Worm (Caenorhabditis elegans) whole organism, L4 larva: Measurements from ENCODE around the gene sucg-1.

Experiments used
- F37D6.2 ChIP-seq: sonication (generic microtip); optimal IDR thresholded peaks from 2 replicates; lab custom pipeline; 2016; ENCODE audit warnings: mild to moderate bottlenecking, missing genetic modification characterization, missing compliant biosample characterization
- F44E2.7 ChIP-seq: fragments of 200-800 bp; sonication (Bioruptor generic); IDR thresholded peaks from 2 replicates; pipeline ENCODE4 v2.1.2; 2022; ENCODE audit warnings: missing genetic modification characterization, missing compliant biosample characterization
- R02D3.7 ChIP-seq: fragments of 150-350 bp; sonication (generic microtip); optimal IDR thresholded peaks from 3 replicates; lab custom pipeline; 2014; ENCODE audit warnings: missing biosample characterization, missing genetic modification characterization
- T20F7.1 ChIP-seq: fragments of 200-800 bp; sonication (Bioruptor generic); optimal IDR thresholded peaks from 2 replicates; lab custom pipeline; 2018; ENCODE audit warnings: mild to moderate bottlenecking, missing genetic modification characterization, missing compliant biosample characterization
- Y5F2A.4 ChIP-seq: fragments of 200-800 bp; sonication (Bioruptor generic); optimal IDR thresholded peaks from 2 replicates; lab custom pipeline; 2018; ENCODE audit warnings: mild to moderate bottlenecking, missing genetic modification characterization, missing compliant biosample characterization
- arid-1 ChIP-seq: fragments of 200-800 bp; sonication (Bioruptor generic); conservative IDR thresholded peaks from 2 replicates; pipeline ENCODE4 v1.3.6; 2022; ENCODE audit warnings: missing genetic modification reagents, missing genetic modification characterization, missing compliant biosample characterization
- attf-4 ChIP-seq: sonication (generic microtip); optimal IDR thresholded peaks from 3 replicates; lab custom pipeline; 2017; ENCODE audit warnings: missing biosample characterization, missing genetic modification characterization
- ceh-28 ChIP-seq: fragments of 150-350 bp; optimal IDR thresholded peaks from 2 replicates; lab custom pipeline; 2014; ENCODE audit warnings: missing biosample characterization, missing genetic modification reagents, missing genetic modification characterization
- ceh-32 ChIP-seq: sonication (generic microtip); optimal IDR thresholded peaks from 2 replicates; lab custom pipeline; 2016; ENCODE audit warnings: mild to moderate bottlenecking, missing genetic modification characterization, missing compliant biosample characterization; ENCODE audit not compliant: poor library complexity
- ceh-44 ChIP-seq: fragments of 200-800 bp; sonication (Bioruptor generic); IDR thresholded peaks from 2 replicates; pipeline ENCODE4 v1.3.6; 2022; ENCODE audit warnings: missing genetic modification reagents, missing genetic modification characterization, missing compliant biosample characterization
- ces-1 ChIP-seq: fragments of 150-350 bp; sonication (generic microtip); optimal IDR thresholded peaks from 4 replicates; lab custom pipeline; 2014; ENCODE audit warnings: missing biosample characterization, missing genetic modification reagents, missing genetic modification characterization
- daf-16 ChIP-seq, 3 experiments: sonication (generic microtip); optimal IDR thresholded peaks; 2 replicates each; lab custom pipeline; 2016 to 2017; ENCODE audit warnings: missing genetic modification characterization in 3 of 3, missing genetic modification reagents in 3 of 3, mild to moderate bottlenecking in 2 of 3, missing compliant biosample characterization in 2 of 3, missing biosample characterization in 1 of 3, moderate library complexity in 1 of 3
- dmd-6 ChIP-seq: fragments of 200-800 bp; sonication (Bioruptor generic); IDR thresholded peaks from 2 replicates; pipeline ENCODE4 v1.3.6; 2022; ENCODE audit warnings: missing genetic modification reagents, missing genetic modification characterization, missing compliant biosample characterization
- dmd-8 ChIP-seq: fragments of 200-800 bp; sonication (Bioruptor generic); IDR thresholded peaks from 2 replicates; pipeline ENCODE4 v1.3.6; 2022; ENCODE audit warnings: missing genetic modification characterization, missing compliant biosample characterization
- dve-1 ChIP-seq: sonication (generic microtip); optimal IDR thresholded peaks from 2 replicates; lab custom pipeline; 2017; ENCODE audit warnings: antibody characterized with exemption, mild to moderate bottlenecking, missing genetic modification characterization, missing compliant biosample characterization; ENCODE audit not compliant: insufficient read depth
- fos-1 ChIP-seq: fragments of 150-350 bp; optimal IDR thresholded peaks from 2 replicates; lab custom pipeline; 2014; ENCODE audit warnings: missing biosample characterization, missing genetic modification characterization
- hif-1 ChIP-seq, 2 experiments: sonication (generic microtip); optimal IDR thresholded peaks; 2 replicates each; lab custom pipeline; 2016 to 2017; ENCODE audit warnings: missing compliant biosample characterization in 2 of 2, missing genetic modification characterization in 2 of 2, missing genetic modification reagents in 2 of 2, missing genotype in 2 of 2, mild to moderate bottlenecking in 1 of 2
- hlh-11 ChIP-seq: fragments of 200-800 bp; sonication (Bioruptor generic); optimal IDR thresholded peaks from 2 replicates; lab custom pipeline; 2018; ENCODE audit warnings: mild to moderate bottlenecking, missing genetic modification characterization, missing compliant biosample characterization
- hmg-1.1 ChIP-seq: fragments of 200-800 bp; sonication (Bioruptor generic); IDR thresholded peaks from 2 replicates; pipeline ENCODE4 v1.3.6; 2022; ENCODE audit warnings: missing genetic modification reagents, missing genetic modification characterization, missing compliant biosample characterization
- lim-7 ChIP-seq: fragments of 200-800 bp; sonication (Bioruptor generic); IDR thresholded peaks from 2 replicates; pipeline ENCODE4 v1.3.6; 2022; ENCODE audit warnings: missing genetic modification characterization, missing compliant biosample characterization
- lin-1 ChIP-seq: fragments of 200-800 bp; sonication (Bioruptor generic); IDR thresholded peaks from 2 replicates; pipeline ENCODE4 v1.3.6; 2022; ENCODE audit warnings: missing genetic modification reagents, missing genetic modification characterization, missing compliant biosample characterization
- lin-13 ChIP-seq: fragments of 150-350 bp; optimal IDR thresholded peaks from 2 replicates; lab custom pipeline; 2014; ENCODE audit warnings: missing biosample characterization, missing genetic modification reagents, missing genetic modification characterization
- lin-38 ChIP-seq: fragments of 200-800 bp; sonication (Bioruptor generic); IDR thresholded peaks from 2 replicates; pipeline ENCODE4 v1.3.6; 2022; ENCODE audit warnings: missing genetic modification reagents, missing genetic modification characterization, missing compliant biosample characterization
- lsy-2 ChIP-seq, 2 experiments: fragments of 150-350 bp in 1 of 2; sonication (generic microtip) in 1 of 2; optimal IDR thresholded peaks; 2 replicates each; lab custom pipeline; 2014 to 2017; ENCODE audit warnings: missing biosample characterization in 2 of 2, missing genetic modification characterization in 2 of 2
- madf-5 ChIP-seq, 2 experiments: fragments of 200-800 bp; sonication (Bioruptor generic); IDR thresholded peaks; 2 replicates each; pipeline ENCODE4 v1.3.6; 2022; ENCODE audit warnings: missing compliant biosample characterization in 2 of 2, missing genetic modification characterization in 2 of 2
- madf-9 ChIP-seq: fragments of 200-800 bp; sonication (Bioruptor generic); conservative IDR thresholded peaks from 2 replicates; pipeline ENCODE4 v1.3.6; 2022; ENCODE audit warnings: missing genetic modification reagents, missing genetic modification characterization, missing compliant biosample characterization
- mdt-29 ChIP-seq: fragments of 200-800 bp; sonication (Bioruptor generic); IDR thresholded peaks from 2 replicates; pipeline ENCODE4 v1.3.6; 2022; ENCODE audit warnings: missing genetic modification reagents, missing genetic modification characterization, missing compliant biosample characterization
- mep-1 ChIP-seq: fragments of 150-350 bp; sonication (generic microtip); optimal IDR thresholded peaks from 3 replicates; lab custom pipeline; 2014; ENCODE audit warnings: missing biosample characterization, missing genetic modification characterization
- mes-2 ChIP-seq: sonication (generic microtip); optimal IDR thresholded peaks from 2 replicates; lab custom pipeline; 2016; ENCODE audit warnings: missing genotype, mild to moderate bottlenecking, missing genetic modification characterization, missing compliant biosample characterization; ENCODE audit not compliant: poor library complexity, severe bottlenecking
- mxl-3 ChIP-seq: fragments of 200-800 bp; sonication (Bioruptor generic); optimal IDR thresholded peaks from 2 replicates; lab custom pipeline; 2018; ENCODE audit warnings: mild to moderate bottlenecking, missing genetic modification characterization, missing compliant biosample characterization
- nhr-10 ChIP-seq: fragments of 150-350 bp; optimal IDR thresholded peaks from 2 replicates; lab custom pipeline; 2014; ENCODE audit warnings: missing biosample characterization, missing genetic modification characterization
- nhr-102 ChIP-seq: sonication (generic microtip); optimal IDR thresholded peaks from 2 replicates; lab custom pipeline; 2016; ENCODE audit warnings: mild to moderate bottlenecking, missing genetic modification characterization, moderate library complexity, missing compliant biosample characterization
- nhr-11 ChIP-seq: fragments of 150-350 bp; optimal IDR thresholded peaks from 2 replicates; lab custom pipeline; 2014; ENCODE audit warnings: missing biosample characterization, missing genetic modification characterization
- nhr-25 ChIP-seq: sonication (generic microtip); optimal IDR thresholded peaks from 2 replicates; lab custom pipeline; 2017; ENCODE audit warnings: missing genetic modification characterization, mild to moderate bottlenecking, missing compliant biosample characterization, antibody characterized with exemption, moderate library complexity, borderline replicate concordance; ENCODE audit not compliant: insufficient read depth
- nhr-48 ChIP-seq: sonication (generic microtip); optimal IDR thresholded peaks from 2 replicates; lab custom pipeline; 2016; ENCODE audit warnings: mild to moderate bottlenecking, missing genetic modification characterization, missing compliant biosample characterization
- nhr-6 ChIP-seq: fragments of 150-350 bp; optimal IDR thresholded peaks from 2 replicates; lab custom pipeline; 2014; ENCODE audit warnings: missing biosample characterization, missing genetic modification characterization
- nhr-77 ChIP-seq: fragments of 150-350 bp; optimal IDR thresholded peaks from 2 replicates; lab custom pipeline; 2014; ENCODE audit warnings: missing biosample characterization, missing genetic modification characterization
- pha-4 ChIP-seq, 2 experiments: fragments of 150-350 bp in 1 of 2; fragments of 200-800 bp in 1 of 2; sonication (Bioruptor generic) in 1 of 2; IDR thresholded peaks in 1 of 2; optimal IDR thresholded peaks in 1 of 2; 2 replicates each; pipeline versions ENCODE4 v1.3.6 to Lab custom; 2014 to 2022; ENCODE audit warnings: missing genetic modification characterization in 2 of 2, missing genetic modification reagents in 2 of 2, missing biosample characterization in 1 of 2, missing compliant biosample characterization in 1 of 2
- php-3 ChIP-seq: fragments of 200-800 bp; sonication (Bioruptor generic); IDR thresholded peaks from 2 replicates; pipeline ENCODE4 v1.3.6; 2022; ENCODE audit warnings: missing genetic modification reagents, missing genetic modification characterization, missing compliant biosample characterization
- pqm-1 ChIP-seq: sonication (generic microtip); optimal IDR thresholded peaks from 2 replicates; lab custom pipeline; 2017; ENCODE audit warnings: missing biosample characterization, missing genetic modification characterization
- saeg-2 ChIP-seq: fragments of 200-800 bp; sonication (Bioruptor generic); IDR thresholded peaks from 2 replicates; pipeline ENCODE4 v1.3.6; 2022; ENCODE audit warnings: missing genetic modification reagents, missing genetic modification characterization, missing compliant biosample characterization
- skn-1 ChIP-seq: fragments of 150-350 bp; optimal IDR thresholded peaks from 2 replicates; lab custom pipeline; 2014; ENCODE audit warnings: missing biosample characterization, missing genetic modification characterization
- spr-3 ChIP-seq: fragments of 200-800 bp; sonication (Bioruptor generic); optimal IDR thresholded peaks from 2 replicates; lab custom pipeline; 2018; ENCODE audit warnings: mild to moderate bottlenecking, missing genetic modification characterization, missing compliant biosample characterization
- unc-62 ChIP-seq, 3 experiments: fragments of 150-350 bp in 1 of 3; sonication (generic microtip); optimal IDR thresholded peaks in 2 of 3; peaks in 1 of 3; 1 replicate in 1 of 3; 2 replicates in 2 of 3; lab custom pipeline; 2014 to 2017; ENCODE audit warnings: missing biosample characterization in 3 of 3, missing genetic modification characterization in 3 of 3, missing genetic modification reagents in 3 of 3, missing genotype in 1 of 3
- vab-7 ChIP-seq: fragments of 200-800 bp; sonication (Bioruptor generic); IDR thresholded peaks from 2 replicates; pipeline ENCODE4 v1.3.6; 2022; ENCODE audit warnings: missing genetic modification reagents, missing genetic modification characterization, missing compliant biosample characterization
- zag-1 ChIP-seq: fragments of 150-350 bp; optimal IDR thresholded peaks from 2 replicates; lab custom pipeline; 2014; ENCODE audit warnings: missing biosample characterization, missing genetic modification characterization
- zfp-2 ChIP-seq: sonication (generic microtip); optimal IDR thresholded peaks from 2 replicates; lab custom pipeline; 2016; ENCODE audit warnings: mild to moderate bottlenecking, missing genetic modification characterization, missing compliant biosample characterization
- zip-11 ChIP-seq: fragments of 200-800 bp; sonication (Bioruptor generic); IDR thresholded peaks from 2 replicates; pipeline ENCODE4 v1.3.6; 2022; ENCODE audit warnings: missing genetic modification characterization, missing compliant biosample characterization
- ztf-7 ChIP-seq: fragments of 150-350 bp; optimal IDR thresholded peaks from 2 replicates; lab custom pipeline; 2014; ENCODE audit warnings: missing biosample characterization, missing genetic modification characterization

The sucg-1 gene

ce11 chrIV:7710824-7711223 lies 17.9 kb upstream of the sucg-1 start, which contains the start of gene nhr-8:
nhr-8 (plus strand) TSS chrIV:7710983.
- TF ChIP-seq unc-62 (GFP tag; optimal IDR thresholded peaks at IDR 0.05 in 1 of 2; lab: Kevin White, UChicago) = no peak
- no peak for TF ChIP-seq unc-62 (tag; optimal IDR thresholded peaks at IDR 0.05; lab: Kevin White, UChicago)
- TF ChIP-seq lsy-2 (tag; optimal IDR thresholded peaks at IDR 0.05; lab: Kevin White, UChicago) = peak in 1 of 2 experiments; percentile 29
- peak; percentile 92 for TF ChIP-seq dmd-6
- TF ChIP-seq Y5F2A.4 (GFP tag; lab: Kevin White, UChicago) = no peak
- TF ChIP-seq F37D6.2 (tag; lab: Kevin White, UChicago) = no peak
- TF ChIP-seq nhr-10 (tag; lab: Kevin White, UChicago) = no peak
- TF ChIP-seq dmd-8 (GFP tag; lab: Robert Waterston, UW) = no peak
- no peak for TF ChIP-seq zfp-2 (tag; lab: Kevin White, UChicago)
- peak; percentile 92 for TF ChIP-seq dve-1
- peak; percentile 50 for TF ChIP-seq lin-38
- TF ChIP-seq spr-3 (GFP tag; lab: Kevin White, UChicago) = no peak
- TF ChIP-seq nhr-102 = peak; percentile 40
- TF ChIP-seq nhr-25 (tag; lab: Kevin White, UChicago) = no peak
- no peak for TF ChIP-seq pha-4 (GFP tag; IDR thresholded peaks at IDR 0.05; lab: Robert Waterston, UW)
- TF ChIP-seq pha-4 (tag; optimal IDR thresholded peaks at IDR 0.05; lab: Kevin White, UChicago) = no peak
- peak; percentile 81 for TF ChIP-seq php-3 (GFP tag; lab: Robert Waterston, UW)
- TF ChIP-seq nhr-48 (tag; lab: Kevin White, UChicago) = peak; percentile 15
- 0 out of 2 replicates have a peak, but pooled peaks have one; percentile 29 for TF ChIP-seq saeg-2 (GFP tag; lab: Robert Waterston, UW)
- no peak for TF ChIP-seq daf-16 (GFP tag; optimal IDR thresholded peaks at IDR 0.05; lab: Kevin White, UChicago)
- peak; percentile 80 for TF ChIP-seq daf-16 (tag; optimal IDR thresholded peaks at IDR 0.05; lab: Kevin White, UChicago)
- peak; percentile 51 for TF ChIP-seq T20F7.1 (GFP tag; lab: Kevin White, UChicago)
- peak; percentile 97 for TF ChIP-seq pqm-1
- no peak for TF ChIP-seq F44E2.7 (GFP tag; lab: Robert Waterston, UW)
- peak; percentile 17 for TF ChIP-seq mes-2 (tag; lab: Kevin White, UChicago)
- no peak for TF ChIP-seq mdt-29
- no peak for TF ChIP-seq lin-13
- TF ChIP-seq madf-5 (GFP tag; IDR thresholded peaks at IDR 0.05; lab: Robert Waterston, UW) = no peak
- no peak for TF ChIP-seq fos-1 (tag; lab: Kevin White, UChicago)
- no peak for TF ChIP-seq attf-4
- no peak for TF ChIP-seq hmg-1.1 (GFP tag; lab: Robert Waterston, UW)
- TF ChIP-seq zag-1 (tag; lab: Kevin White, UChicago) = no peak
- TF ChIP-seq nhr-77 (tag; lab: Kevin White, UChicago) = peak; percentile 63
- TF ChIP-seq madf-9 (GFP tag; lab: Robert Waterston, UW) = no peak
- TF ChIP-seq vab-7 (GFP tag; lab: Robert Waterston, UW) = no peak
- no peak for TF ChIP-seq ces-1 (GFP tag; lab: Kevin White, UChicago)
- no peak for TF ChIP-seq ceh-32 (tag; lab: Kevin White, UChicago)
- TF ChIP-seq zip-11 = no peak
- no peak for TF ChIP-seq lim-7 (GFP tag; lab: Robert Waterston, UW)
- TF ChIP-seq ceh-44 (GFP tag; lab: Robert Waterston, UW) = no peak
- TF ChIP-seq hlh-11 = peak; percentile 87
- TF ChIP-seq lin-1 (GFP tag; lab: Robert Waterston, UW) = peak; percentile 67
- no peak for TF ChIP-seq ceh-28 (tag; lab: Kevin White, UChicago)
- TF ChIP-seq mxl-3 (GFP tag; lab: Kevin White, UChicago) = peak; percentile 26
- TF ChIP-seq hif-1 (tag; optimal IDR thresholded peaks at IDR 0.05; lab: Kevin White, UChicago) = no peak
- TF ChIP-seq arid-1 = no peak
- no peak for TF ChIP-seq skn-1 (tag; lab: Kevin White, UChicago)
- TF ChIP-seq nhr-11 = no peak
- TF ChIP-seq R02D3.7 (tag; lab: Kevin White, UChicago) = no peak
- peak; percentile 54 for TF ChIP-seq mep-1 (tag; lab: Kevin White, UChicago)
- TF ChIP-seq ztf-7 (tag; lab: Kevin White, UChicago) = peak; percentile 2
- TF ChIP-seq nhr-6 (tag; lab: Kevin White, UChicago) = peak; percentile 16
